Fruit fly (Drosophila melanogaster) Kc167 (cell line): Measurements from ENCODE around the gene CG32453.

ENCODE experiments used
- Myc ChIP-seq: fragments of >200 bp; optimal IDR thresholded peaks from 2 replicates; lab custom pipeline; 2017; ENCODE audit warnings: missing external identifiers
- Sin3A ChIP-seq: fragments of >200 bp; optimal IDR thresholded peaks from 2 replicates; lab custom pipeline; 2018; ENCODE audit warnings: missing external identifiers
- h ChIP-seq: fragments of >200 bp; optimal IDR thresholded peaks from 3 replicates; lab custom pipeline; 2018; ENCODE audit warnings: missing external identifiers
- insv ChIP-seq: fragments of >200 bp; optimal IDR thresholded peaks from 3 replicates; lab custom pipeline; 2018; ENCODE audit warnings: missing external identifiers
- psq ChIP-seq: fragments of >200 bp; optimal IDR thresholded peaks from 2 replicates; lab custom pipeline; 2017; ENCODE audit warnings: missing external identifiers
- ttk ChIP-seq: sonication (Bioruptor generic); optimal IDR thresholded peaks from 2 replicates; lab custom pipeline; 2017; ENCODE audit warnings: missing external identifiers

The CG32453 gene

dm6 chr3L:22731393-22731792 is 34.4 kb downstream of the CG32453 start:
- TF ChIP-seq h (lab: Kevin White, UChicago) (no peak), Sin3A (lab: Kevin White, UChicago) (no peak), insv (lab: Kevin White, UChicago) (no peak)

- TF ChIP-seq insv (lab: Kevin White, UChicago) (no peak), psq (no peak), Sin3A (lab: Kevin White, UChicago) (no peak), Myc (lab: Kevin White, UChicago) (no peak)
Observed at dm6 chr3L:22733607-22734006, 36.6 kb downstream of the CG32453 start.

- no peak for TF ChIP-seq ttk
- TF ChIP-seq h (lab: Kevin White, UChicago), result no peak
- TF ChIP-seq Sin3A (lab: Kevin White, UChicago), result no peak
- TF ChIP-seq Myc (lab: Kevin White, UChicago), result no peak
- TF ChIP-seq psq, result no peak
- no peak for TF ChIP-seq insv (lab: Kevin White, UChicago)
Observed at dm6 chr3L:22737732-22738611, 40.9 kb downstream of the CG32453 start, which contains the start of gene CG11241. Gene CG11241 (minus strand): TSS chr3L:22738420.

- no peak for TF ChIP-seq Sin3A (lab: Kevin White, UChicago)
- no peak for TF ChIP-seq insv (lab: Kevin White, UChicago)
- no peak for TF ChIP-seq Myc (lab: Kevin White, UChicago)
- no peak for TF ChIP-seq h (lab: Kevin White, UChicago)
- no peak for TF ChIP-seq psq
- no peak for TF ChIP-seq ttk
Observed at dm6 chr3L:22741389-22742120, 44.5 kb downstream of the CG32453 start, which contains the start of gene CG7369. Gene CG7369 (plus strand): TSS chr3L:22741793.

dm6 chr3L:22742121-22742531 is 45.1 kb downstream of the CG32453 start:
- no peak for TF ChIP-seq ttk
- TF ChIP-seq Myc (lab: Kevin White, UChicago), result no peak
- no peak for TF ChIP-seq Sin3A (lab: Kevin White, UChicago)
- TF ChIP-seq insv (lab: Kevin White, UChicago), result no peak
- TF ChIP-seq psq, result no peak
- TF ChIP-seq h (lab: Kevin White, UChicago), result no peak

dm6 chr3L:22742945-22743582 is 46.0 kb downstream of the CG32453 start:
- TF ChIP-seq Myc (lab: Kevin White, UChicago), result no peak
- TF ChIP-seq h (lab: Kevin White, UChicago), result no peak
- TF ChIP-seq insv (lab: Kevin White, UChicago), result no peak
- no peak for TF ChIP-seq ttk
- no peak for TF ChIP-seq psq
- TF ChIP-seq Sin3A (lab: Kevin White, UChicago), result no peak
